Fruit fly (Drosophila melanogaster): ENCODE measurements around the gene pcx.

dm6 chrX:2193809-2194207 is 31.3 kb upstream of the pcx start, which contains the start of gene CG14053:
- TF ChIP-seq psq (optimal IDR thresholded peaks at IDR 0.05) (no peak), pan (optimal IDR thresholded peaks at IDR 0.05) (no peak)

Measured in whole organism.